Worm (Caenorhabditis elegans) whole organism, young adult: ENCODE data around the gene F23D12.7.
A peak's percentile ranks its signal among the peaks of the same experiment; 100 is the strongest.

Experiments used
- B0261.1 ChIP-seq: sonication (generic microtip); optimal IDR thresholded peaks from 2 replicates; lab custom pipeline; 2016; ENCODE audit warnings: mild to moderate bottlenecking, missing genetic modification characterization, moderate library complexity, missing compliant biosample characterization
- F10E7.11 ChIP-seq: sonication (generic microtip); optimal IDR thresholded peaks from 2 replicates; lab custom pipeline; 2017; ENCODE audit warnings: mild to moderate bottlenecking, missing genetic modification characterization, moderate library complexity, missing compliant biosample characterization
- F22D6.2 ChIP-seq: sonication (generic microtip); optimal IDR thresholded peaks from 2 replicates; lab custom pipeline; 2016; ENCODE audit warnings: mild to moderate bottlenecking, missing genetic modification characterization, missing compliant biosample characterization
- F33H1.4 ChIP-seq: fragments of 200-800 bp; sonication (Bioruptor generic); IDR thresholded peaks from 2 replicates; pipeline ENCODE4 v1.3.6; 2022; ENCODE audit warnings: missing genetic modification reagents, missing genetic modification characterization, missing compliant biosample characterization
- F52B5.7 ChIP-seq: sonication (generic microtip); optimal IDR thresholded peaks from 2 replicates; lab custom pipeline; 2016; ENCODE audit warnings: mild to moderate bottlenecking, missing genetic modification characterization, missing compliant biosample characterization
- T07F8.4 ChIP-seq: sonication (generic microtip); optimal IDR thresholded peaks from 2 replicates; lab custom pipeline; 2016; ENCODE audit warnings: mild to moderate bottlenecking, missing genetic modification characterization, moderate library complexity, missing compliant biosample characterization
- Y53G8AR.9 ChIP-seq: fragments of 200-800 bp; sonication (Bioruptor generic); conservative IDR thresholded peaks from 2 replicates; pipeline ENCODE4 v1.3.6; 2022; ENCODE audit warnings: missing genetic modification reagents, missing genetic modification characterization, missing compliant biosample characterization
- Y79H2A.3 ChIP-seq: fragments of 200-800 bp; sonication (Bioruptor generic); conservative IDR thresholded peaks from 2 replicates; pipeline ENCODE4 v1.3.6; 2022; ENCODE audit warnings: missing genetic modification reagents, missing genetic modification characterization, missing compliant biosample characterization
- Y95B8A.8 ChIP-seq: fragments of 200-800 bp; sonication (Bioruptor generic); IDR thresholded peaks from 2 replicates; pipeline ENCODE4 v1.3.6; 2022; ENCODE audit warnings: missing genetic modification reagents, missing genetic modification characterization, missing compliant biosample characterization
- ZK185.1 ChIP-seq: sonication (generic microtip); optimal IDR thresholded peaks from 2 replicates; lab custom pipeline; 2016; ENCODE audit warnings: mild to moderate bottlenecking, missing genetic modification characterization, missing compliant biosample characterization; ENCODE audit not compliant: poor library complexity, severe bottlenecking
- aptf-2 ChIP-seq: fragments of 200-800 bp; sonication (Bioruptor generic); conservative IDR thresholded peaks from 2 replicates; pipeline ENCODE4 v1.3.6; 2022; ENCODE audit warnings: missing genetic modification reagents, missing genetic modification characterization, missing compliant biosample characterization
- atf-7 ChIP-seq: sonication (generic microtip); optimal IDR thresholded peaks from 2 replicates; lab custom pipeline; 2017; ENCODE audit warnings: mild to moderate bottlenecking, missing genetic modification characterization, missing compliant biosample characterization
- athp-1 ChIP-seq: sonication (generic microtip); optimal IDR thresholded peaks from 2 replicates; lab custom pipeline; 2017; ENCODE audit warnings: mild to moderate bottlenecking, missing genetic modification characterization, missing compliant biosample characterization
- attf-5 ChIP-seq: fragments of 200-800 bp; sonication (Bioruptor generic); optimal IDR thresholded peaks from 2 replicates; lab custom pipeline; 2018; ENCODE audit warnings: mild to moderate bottlenecking, missing genetic modification characterization, missing compliant biosample characterization
- cebp-1 ChIP-seq, 2 experiments: fragments of 200-800 bp in 1 of 2; sonication (Bioruptor generic) in 1 of 2; sonication (generic microtip) in 1 of 2; IDR thresholded peaks in 1 of 2; optimal IDR thresholded peaks in 1 of 2; 2 replicates each; pipeline versions ENCODE4 v1.3.6 to Lab custom; 2017 to 2022; ENCODE audit warnings: missing compliant biosample characterization in 2 of 2, missing genetic modification characterization in 2 of 2, mild to moderate bottlenecking in 1 of 2, missing genetic modification reagents in 1 of 2, moderate library complexity in 1 of 2
- ceh-58 ChIP-seq: fragments of 200-800 bp; sonication (Bioruptor generic); IDR thresholded peaks from 2 replicates; pipeline ENCODE4 v1.3.6; 2022; ENCODE audit warnings: missing genetic modification characterization, missing compliant biosample characterization
- ceh-79 ChIP-seq: sonication (generic microtip); optimal IDR thresholded peaks from 2 replicates; lab custom pipeline; 2017; ENCODE audit warnings: mild to moderate bottlenecking, missing genetic modification characterization, missing compliant biosample characterization
- chd-7 ChIP-seq: sonication (generic microtip); optimal IDR thresholded peaks from 2 replicates; lab custom pipeline; 2016; ENCODE audit warnings: mild to moderate bottlenecking, missing genetic modification characterization, moderate library complexity, missing compliant biosample characterization
- efl-1 ChIP-seq: fragments of 150-350 bp; optimal IDR thresholded peaks from 2 replicates; lab custom pipeline; 2014; ENCODE audit warnings: missing biosample characterization, missing genetic modification reagents, missing genetic modification characterization
- ets-4 ChIP-seq: fragments of 200-800 bp; sonication (Bioruptor generic); optimal IDR thresholded peaks from 2 replicates; lab custom pipeline; 2018; ENCODE audit warnings: mild to moderate bottlenecking, missing genetic modification characterization, missing compliant biosample characterization
- fkh-3 ChIP-seq: sonication (generic microtip); optimal IDR thresholded peaks from 2 replicates; lab custom pipeline; 2016; ENCODE audit warnings: mild to moderate bottlenecking, missing genetic modification characterization, missing compliant biosample characterization
- hlh-12 ChIP-seq: sonication (generic microtip); optimal IDR thresholded peaks from 2 replicates; lab custom pipeline; 2016; ENCODE audit warnings: missing genetic modification characterization, missing compliant biosample characterization
- hlh-26 ChIP-seq: fragments of 200-800 bp; sonication (Bioruptor generic); conservative IDR thresholded peaks from 2 replicates; pipeline ENCODE4 v1.3.6; 2022; ENCODE audit warnings: missing genetic modification reagents, missing genetic modification characterization, missing compliant biosample characterization
- hrde-1 ChIP-seq: sonication (generic microtip); optimal IDR thresholded peaks from 2 replicates; lab custom pipeline; 2016; ENCODE audit warnings: missing genetic modification characterization, mild to moderate bottlenecking, missing compliant biosample characterization, moderate library complexity, missing genotype, missing genetic modification reagents, borderline replicate concordance
- hsf-1 ChIP-seq: fragments of 200-800 bp; sonication (Bioruptor generic); IDR thresholded peaks from 2 replicates; pipeline ENCODE4 v1.3.6; 2022; ENCODE audit warnings: missing genetic modification reagents, missing genetic modification characterization, missing compliant biosample characterization
- lag-1 ChIP-seq: fragments of 200-800 bp; sonication (Bioruptor generic); IDR thresholded peaks from 2 replicates; pipeline ENCODE4 v1.3.6; 2022; ENCODE audit warnings: missing genetic modification reagents, missing genetic modification characterization, missing compliant biosample characterization
- lin-40 ChIP-seq: sonication (generic microtip); optimal IDR thresholded peaks from 2 replicates; lab custom pipeline; 2016; ENCODE audit warnings: missing genetic modification characterization, mild to moderate bottlenecking, missing compliant biosample characterization, missing genotype, missing genetic modification reagents
- lin-54 ChIP-seq: fragments of 200-800 bp; sonication (Bioruptor generic); optimal IDR thresholded peaks from 2 replicates; lab custom pipeline; 2018; ENCODE audit warnings: mild to moderate bottlenecking, missing genetic modification characterization, missing compliant biosample characterization
- lir-1 ChIP-seq: fragments of 200-800 bp; sonication (Bioruptor generic); conservative IDR thresholded peaks from 2 replicates; pipeline ENCODE4 v1.3.6; 2022; ENCODE audit warnings: missing genetic modification reagents, missing genetic modification characterization, missing compliant biosample characterization
- madf-3 ChIP-seq: fragments of 200-800 bp; sonication (Bioruptor generic); IDR thresholded peaks from 2 replicates; pipeline ENCODE4 v1.3.6; 2022; ENCODE audit warnings: missing genetic modification reagents, missing genetic modification characterization, missing compliant biosample characterization
- mel-28 ChIP-seq: sonication (generic microtip); optimal IDR thresholded peaks from 2 replicates; lab custom pipeline; 2016; ENCODE audit warnings: borderline replicate concordance, mild to moderate bottlenecking, missing genetic modification characterization, missing compliant biosample characterization
- nfya-1 ChIP-seq: sonication (generic microtip); optimal IDR thresholded peaks from 2 replicates; lab custom pipeline; 2017; ENCODE audit warnings: antibody characterized with exemption, missing compliant biosample characterization, missing genetic modification characterization, borderline replicate concordance; ENCODE audit not compliant: insufficient read depth
- nfyb-1 ChIP-seq: fragments of 200-800 bp; sonication (Bioruptor generic); IDR thresholded peaks from 2 replicates; pipeline ENCODE4 v1.3.6; 2022; ENCODE audit warnings: missing genetic modification reagents, missing genetic modification characterization, missing compliant biosample characterization
- nhr-80 ChIP-seq: sonication (generic microtip); optimal IDR thresholded peaks from 2 replicates; lab custom pipeline; 2016; ENCODE audit warnings: missing genetic modification characterization, missing compliant biosample characterization
- pbrm-1 ChIP-seq: fragments of 200-800 bp; sonication (Bioruptor generic); IDR thresholded peaks from 2 replicates; pipeline ENCODE4 v1.3.6; 2022; ENCODE audit warnings: missing genetic modification reagents, missing genetic modification characterization, missing compliant biosample characterization
- pha-4 ChIP-seq: fragments of 150-350 bp; sonication (generic microtip); optimal IDR thresholded peaks from 2 replicates; lab custom pipeline; 2014; ENCODE audit warnings: missing biosample characterization, missing genetic modification reagents, missing genetic modification characterization
- repo-1 ChIP-seq: sonication (generic microtip); optimal IDR thresholded peaks from 2 replicates; lab custom pipeline; 2017; ENCODE audit warnings: mild to moderate bottlenecking, missing genetic modification characterization, missing compliant biosample characterization
- sea-2 ChIP-seq: fragments of 200-800 bp; sonication (Bioruptor generic); IDR thresholded peaks from 2 replicates; pipeline ENCODE4 v1.3.6; 2022; ENCODE audit warnings: missing genetic modification characterization, missing compliant biosample characterization
- snpc-1.1 ChIP-seq: sonication (generic microtip); optimal IDR thresholded peaks from 2 replicates; lab custom pipeline; 2017; ENCODE audit warnings: missing genetic modification characterization, mild to moderate bottlenecking, missing compliant biosample characterization, antibody characterized with exemption, moderate library complexity, missing genotype, missing genetic modification reagents; ENCODE audit not compliant: insufficient read depth
- somi-1 ChIP-seq: fragments of 200-800 bp; sonication (Bioruptor generic); optimal IDR thresholded peaks from 2 replicates; lab custom pipeline; 2018; ENCODE audit warnings: mild to moderate bottlenecking, missing genetic modification characterization, missing compliant biosample characterization
- tbp1 ChIP-seq: fragments of 200-800 bp; sonication (Bioruptor generic); optimal IDR thresholded peaks from 2 replicates; lab custom pipeline; 2018; ENCODE audit warnings: mild to moderate bottlenecking, missing genetic modification characterization, missing compliant biosample characterization
- tlf-1 ChIP-seq: fragments of 200-800 bp; sonication (Bioruptor generic); optimal IDR thresholded peaks from 2 replicates; lab custom pipeline; 2018; ENCODE audit warnings: mild to moderate bottlenecking, missing genetic modification characterization, missing compliant biosample characterization
- unc-62 ChIP-seq: fragments of 150-350 bp; optimal IDR thresholded peaks from 2 replicates; lab custom pipeline; 2014; ENCODE audit warnings: missing biosample characterization, missing genetic modification reagents, missing genetic modification characterization
- zim-3 ChIP-seq: sonication (generic microtip); optimal IDR thresholded peaks from 2 replicates; lab custom pipeline; 2017; ENCODE audit warnings: mild to moderate bottlenecking, missing genetic modification characterization, moderate library complexity, missing compliant biosample characterization
- ztf-18 ChIP-seq: sonication (generic microtip); optimal IDR thresholded peaks from 2 replicates; lab custom pipeline; 2016; ENCODE audit warnings: missing genotype, mild to moderate bottlenecking, missing genetic modification characterization, missing compliant biosample characterization
- ztf-25 ChIP-seq: fragments of 200-800 bp; sonication (Bioruptor generic); IDR thresholded peaks from 2 replicates; pipeline ENCODE4 v1.3.6; 2022; ENCODE audit warnings: missing genetic modification reagents, missing genetic modification characterization, missing compliant biosample characterization

F23D12.7 gene

ce11 chrX:14502116-14502587, 48.5 kb upstream of the F23D12.7 start (continued):
- peak; percentile 77 for TF ChIP-seq tlf-1 (GFP tag; lab: Kevin White, UChicago)
- no peak for TF ChIP-seq athp-1 (tag; lab: Kevin White, UChicago)
- TF ChIP-seq pha-4 (tag; lab: Kevin White, UChicago): peak; percentile 33
- no peak for TF ChIP-seq ceh-79
- TF ChIP-seq nhr-80: peak; percentile 89
- TF ChIP-seq ztf-18 (tag; lab: Kevin White, UChicago): peak; percentile 18
- TF ChIP-seq F22D6.2 (tag; lab: Kevin White, UChicago): peak; percentile 44
- peak; percentile 61; the same call in 1 of the 2 replicates for TF ChIP-seq Y95B8A.8 (GFP tag; lab: Robert Waterston, UW)

ce11 chrX:14500422-14501058, 46.9 kb upstream of the F23D12.7 start:
- TF ChIP-seq ets-4 (GFP tag; lab: Kevin White, UChicago): no peak
- TF ChIP-seq lir-1 (GFP tag; lab: Robert Waterston, UW): no peak
- TF ChIP-seq sea-2 (GFP tag; lab: Robert Waterston, UW): no peak
- TF ChIP-seq madf-3 (GFP tag; lab: Robert Waterston, UW): no peak
- no peak for TF ChIP-seq aptf-2 (GFP tag; lab: Robert Waterston, UW)
- TF ChIP-seq F10E7.11 (tag; lab: Kevin White, UChicago): no peak
- TF ChIP-seq lin-40: peak; percentile 69
- TF ChIP-seq efl-1: no peak
- TF ChIP-seq hlh-12 (tag; lab: Kevin White, UChicago): no peak
- TF ChIP-seq F52B5.7 (tag; lab: Kevin White, UChicago): no peak
- no peak for TF ChIP-seq fkh-3
- TF ChIP-seq nfya-1 (tag; lab: Kevin White, UChicago): no peak
- no peak for TF ChIP-seq pbrm-1 (GFP tag; lab: Robert Waterston, UW)
- TF ChIP-seq nfyb-1 (GFP tag; lab: Robert Waterston, UW): no peak
- no peak for TF ChIP-seq Y53G8AR.9
- no peak for TF ChIP-seq T07F8.4 (tag; lab: Kevin White, UChicago)
- TF ChIP-seq hrde-1: no peak
- TF ChIP-seq repo-1 (tag; lab: Kevin White, UChicago): no peak
- TF ChIP-seq ZK185.1 (tag; lab: Kevin White, UChicago): no peak
- TF ChIP-seq zim-3 (tag; lab: Kevin White, UChicago): no peak
- peak; percentile 24 for TF ChIP-seq F22D6.2 (tag; lab: Kevin White, UChicago)
- TF ChIP-seq ztf-25 (GFP tag; lab: Robert Waterston, UW): no peak
- peak; percentile 46 for TF ChIP-seq tbp1 (GFP tag; lab: Kevin White, UChicago)
- TF ChIP-seq tlf-1 (GFP tag; lab: Kevin White, UChicago): peak; percentile 72
- TF ChIP-seq hlh-26: no peak
- TF ChIP-seq lag-1 (GFP tag; lab: Robert Waterston, UW): no peak
- TF ChIP-seq unc-62 (GFP tag; lab: Kevin White, UChicago): no peak
- TF ChIP-seq hsf-1 (GFP tag; lab: Robert Waterston, UW): no peak
- TF ChIP-seq snpc-1.1: no peak
- no peak for TF ChIP-seq mel-28 (tag; lab: Kevin White, UChicago)
- TF ChIP-seq chd-7 (tag; lab: Kevin White, UChicago): peak; percentile 69
- TF ChIP-seq ceh-58 (GFP tag; lab: Robert Waterston, UW): no peak
- TF ChIP-seq cebp-1 (GFP tag; IDR thresholded peaks at IDR 0.05; lab: Robert Waterston, UW): no peak
- TF ChIP-seq cebp-1 (tag; optimal IDR thresholded peaks at IDR 0.05; lab: Kevin White, UChicago): peak; percentile 50
- TF ChIP-seq Y79H2A.3 (GFP tag; lab: Robert Waterston, UW): no peak
- peak; percentile 92 for TF ChIP-seq atf-7 (tag; lab: Kevin White, UChicago)
- no peak for TF ChIP-seq somi-1 (GFP tag; lab: Kevin White, UChicago)
- TF ChIP-seq F33H1.4 (GFP tag; lab: Robert Waterston, UW): no peak
- no peak for TF ChIP-seq attf-5 (GFP tag; lab: Kevin White, UChicago)
- no peak for TF ChIP-seq lin-54 (GFP tag; lab: Kevin White, UChicago)
- no peak for TF ChIP-seq B0261.1 (tag; lab: Kevin White, UChicago)
